Fruit fly (Drosophila melanogaster): ENCODE measurements around the gene Tsp.

Tsp gene

dm6 chr2L:6708997-6709662, at the start of gene Tsp:
TSS of gene Tsp (minus strand) at chr2L:6709086.
- TF ChIP-seq kah (GFP tag; optimal IDR thresholded peaks at IDR 0.05): peak; percentile 90
- no peak for TF ChIP-seq MTF-1 (GFP tag; optimal IDR thresholded peaks at IDR 0.05; ENCODE audit: borderline replicate concordance)
- peak; percentile 5 for TF ChIP-seq CG8290 (GFP tag; optimal IDR thresholded peaks at IDR 0.05)
- no peak for TF ChIP-seq CG8290 (tag; optimal IDR thresholded peaks at IDR 0.05)
- no peak for TF ChIP-seq CG4404 (GFP tag; IDR thresholded peaks at IDR 0.05)
- peak; percentile 44 for TF ChIP-seq Neu2 (GFP tag; optimal IDR thresholded peaks at IDR 0.05; ENCODE audit: borderline replicate concordance)
- no peak for TF ChIP-seq CG4820 (GFP tag; optimal IDR thresholded peaks at IDR 0.05)
- no peak for TF ChIP-seq Camta (GFP tag; optimal IDR thresholded peaks at IDR 0.05)
- TF ChIP-seq Atf3 (GFP tag; optimal IDR thresholded peaks at IDR 0.05): no peak
- no peak for TF ChIP-seq fd102C (GFP tag; optimal IDR thresholded peaks at IDR 0.05)
- no peak for TF ChIP-seq CG15601 (tag; optimal IDR thresholded peaks at IDR 0.05)
- no peak for TF ChIP-seq trh (GFP tag; optimal IDR thresholded peaks at IDR 0.05)
- TF ChIP-seq CG5245 (GFP tag; optimal IDR thresholded peaks at IDR 0.05): no peak
- no peak for TF ChIP-seq shn (GFP tag; optimal IDR thresholded peaks at IDR 0.05)
- no peak for TF ChIP-seq CG12155 (GFP tag; optimal IDR thresholded peaks at IDR 0.05)
- TF ChIP-seq CG34422 (GFP tag; IDR thresholded peaks at IDR 0.05): peak; percentile 48; the same call in 1 of the 3 replicates
- peak; percentile 22; the same call in 1 of the 3 replicates for TF ChIP-seq row (GFP tag; IDR thresholded peaks at IDR 0.05)
- TF ChIP-seq stwl (tag; optimal IDR thresholded peaks at IDR 0.05): peak; percentile 77
- no peak for TF ChIP-seq zen2 (GFP tag; IDR thresholded peaks at IDR 0.05; ENCODE audit: partially characterized antibody)
- no peak for TF ChIP-seq zen (tag; optimal IDR thresholded peaks at IDR 0.05)
- TF ChIP-seq CG3847 (GFP tag; IDR thresholded peaks at IDR 0.05): no peak
- no peak for TF ChIP-seq Antp (GFP tag; optimal IDR thresholded peaks at IDR 0.05)
- peak; percentile 5 for TF ChIP-seq CG15479 (GFP tag; optimal IDR thresholded peaks at IDR 0.05)
- TF ChIP-seq TFAM (GFP tag; optimal IDR thresholded peaks at IDR 0.05): no peak
- peak; percentile 67 for TF ChIP-seq sens (GFP tag)
- TF ChIP-seq CG6254 (GFP tag; optimal IDR thresholded peaks at IDR 0.05): no peak
- TF ChIP-seq pnt (GFP tag; optimal IDR thresholded peaks at IDR 0.05): no peak
- TF ChIP-seq Hsf (GFP tag; optimal IDR thresholded peaks at IDR 0.05): no peak
- TF ChIP-seq CG3065 (GFP tag; optimal IDR thresholded peaks at IDR 0.05): no peak
- TF ChIP-seq disco-r (GFP tag; optimal IDR thresholded peaks at IDR 0.05): no peak
- TF ChIP-seq lmd (GFP tag; IDR thresholded peaks at IDR 0.05): no peak
- TF ChIP-seq gem (tag; optimal IDR thresholded peaks at IDR 0.05): peak; percentile 26
- no peak for TF ChIP-seq CG7786 (GFP tag; optimal IDR thresholded peaks at IDR 0.05)
- no peak; the same call in 1 of the 2 replicates for TF ChIP-seq tna (GFP tag; IDR thresholded peaks at IDR 0.05; ENCODE audit: partially characterized antibody)
- TF ChIP-seq Pdp1 (GFP tag; optimal IDR thresholded peaks at IDR 0.05): peak in 1 of 2 experiments; percentile 54
- peak; percentile 9 for TF ChIP-seq sug (tag; optimal IDR thresholded peaks at IDR 0.05)
- TF ChIP-seq Fer3 (tag; optimal IDR thresholded peaks at IDR 0.05): no peak
- peak; percentile 59 for TF ChIP-seq CG5180 (GFP tag; optimal IDR thresholded peaks at IDR 0.05)
- TF ChIP-seq esg (GFP tag; conservative IDR thresholded peaks at IDR 0.05): no peak
- TF ChIP-seq CG14050 (GFP tag; IDR thresholded peaks at IDR 0.05): no peak
- TF ChIP-seq CG18476 (GFP tag; optimal IDR thresholded peaks at IDR 0.05): no peak
- no peak for TF ChIP-seq hb (GFP tag; IDR thresholded peaks at IDR 0.05; ENCODE audit: partially characterized antibody)
- no peak for TF ChIP-seq CG30431 (GFP tag; optimal IDR thresholded peaks at IDR 0.05)
- no peak for TF ChIP-seq CG34376 (GFP tag; optimal IDR thresholded peaks at IDR 0.05)
- no peak for TF ChIP-seq her (GFP tag; optimal IDR thresholded peaks at IDR 0.05)
- no peak for TF ChIP-seq CG1647 (GFP tag; optimal IDR thresholded peaks at IDR 0.05)
- TF ChIP-seq CG8944 (GFP tag; optimal IDR thresholded peaks at IDR 0.05): no peak
- no peak for TF ChIP-seq gsb (GFP tag; IDR thresholded peaks at IDR 0.05)
- no peak for TF ChIP-seq CG9215 (GFP tag; IDR thresholded peaks at IDR 0.05)
- no peak for TF ChIP-seq pum (GFP tag; optimal IDR thresholded peaks at IDR 0.05)
- no peak for TF ChIP-seq CG16779 (GFP tag; IDR thresholded peaks at IDR 0.05)
